Fruit fly (Drosophila melanogaster): ENCODE data around the gene CG7573.

Gene CG7573

DNA sequence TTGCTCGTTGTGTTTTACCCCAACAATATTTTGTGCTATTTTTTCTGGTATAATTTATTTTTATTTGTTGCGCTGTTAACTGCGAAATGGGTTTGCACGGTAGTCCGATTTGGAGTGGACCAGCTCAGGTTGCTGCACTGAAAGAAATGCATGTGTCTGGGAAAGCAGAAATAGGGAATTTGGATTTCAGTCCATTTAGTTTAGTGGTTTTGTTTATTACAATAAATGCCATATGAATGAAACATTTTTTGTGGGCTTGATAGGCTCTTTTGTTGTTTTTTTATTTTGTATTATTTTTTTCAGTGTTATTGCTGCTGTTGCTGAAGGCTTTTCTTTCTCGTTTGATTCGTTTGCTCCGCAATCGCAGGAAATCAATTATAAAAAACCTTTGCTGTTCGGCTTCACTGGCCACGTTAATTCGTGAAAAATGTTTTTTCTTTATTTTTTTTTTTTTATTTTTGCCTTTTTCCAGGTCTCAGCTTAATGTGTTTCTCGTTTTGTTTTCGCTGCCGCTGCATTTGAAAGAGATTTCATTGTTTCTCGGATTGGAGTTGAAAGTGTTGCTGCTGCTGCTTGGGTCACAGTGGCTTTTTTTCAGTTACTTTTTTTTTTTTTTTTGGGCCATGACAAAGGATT lies 14.2 kb downstream of the CG7573 start (continued):
- TF ChIP-seq eve (GFP tag; optimal IDR thresholded peaks at IDR 0.05) (peak in 1 of 2 experiments; percentile 91), Ptx1 (GFP tag; IDR thresholded peaks at IDR 0.05) (peak; percentile 73), grn (GFP tag; optimal IDR thresholded peaks at IDR 0.05) (no peak), CG4854 (GFP tag; optimal IDR thresholded peaks at IDR 0.05) (peak; percentile 71), CG4424 (GFP tag; optimal IDR thresholded peaks at IDR 0.05) (peak; percentile 86), CG7839 (tag; optimal IDR thresholded peaks at IDR 0.05) (peak; percentile 82), CG4404 (GFP tag; IDR thresholded peaks at IDR 0.05) (peak; percentile 75), Rfx (GFP tag; IDR thresholded peaks at IDR 0.05) (peak; percentile 73), cato (GFP tag; optimal IDR thresholded peaks at IDR 0.05; ENCODE audit: borderline replicate concordance) (peak; percentile 27), fu2 (GFP tag; optimal IDR thresholded peaks at IDR 0.05) (peak; percentile 5), CG13775 (GFP tag; optimal IDR thresholded peaks at IDR 0.05) (peak; percentile 65), run (tag; optimal IDR thresholded peaks at IDR 0.05) (peak; percentile 28), tna (GFP tag; IDR thresholded peaks at IDR 0.05; ENCODE audit: partially characterized antibody) (no peak), CG6175 (GFP tag; IDR thresholded peaks at IDR 0.05) (0 out of 3 replicates have a peak, but pooled peaks have one; percentile 53), Hr51 (GFP tag; optimal IDR thresholded peaks at IDR 0.05) (peak; percentile 53 to 77), Hsf (GFP tag; optimal IDR thresholded peaks at IDR 0.05) (peak; percentile 79), dpn (GFP tag; optimal IDR thresholded peaks at IDR 0.05) (peak; percentile 74 to 78), caup (GFP tag; optimal IDR thresholded peaks at IDR 0.05; ENCODE audit: severe bottlenecking) (peak; percentile 46), Oli (tag; optimal IDR thresholded peaks at IDR 0.05) (peak; percentile 84), chn (GFP tag; optimal IDR thresholded peaks at IDR 0.05) (peak; percentile 82), CG7963 (GFP tag; IDR thresholded peaks at IDR 0.05; ENCODE audit: partially characterized antibody) (no peak), NFAT (GFP tag; IDR thresholded peaks at IDR 0.05) (0 out of 2 replicates have a peak, but pooled peaks have one; percentile 23), Hmx (GFP tag; optimal IDR thresholded peaks at IDR 0.05) (peak; percentile 6), CG12744 (GFP tag; optimal IDR thresholded peaks at IDR 0.05) (peak; percentile 64), tx (GFP tag; optimal IDR thresholded peaks at IDR 0.05) (peak; percentile 57), CG12104 (GFP tag; optimal IDR thresholded peaks at IDR 0.05) (peak; percentile 38), vfl (GFP tag; optimal IDR thresholded peaks at IDR 0.05) (no peak), CG12659 (GFP tag; optimal IDR thresholded peaks at IDR 0.05) (peak; percentile 52), CG9932 (GFP tag; IDR thresholded peaks at IDR 0.05) (0 out of 2 replicates have a peak, but pooled peaks have one; percentile 30), CG32767 (GFP tag; IDR thresholded peaks at IDR 0.05) (peak; percentile 73; the same call in 1 of the 2 replicates), Dbx (GFP tag; IDR thresholded peaks at IDR 0.05) (0 out of 3 replicates have a peak, but pooled peaks have one; percentile 17), Dll (GFP tag; IDR thresholded peaks at IDR 0.05; ENCODE audit: partially characterized antibody) (no peak), Scr (GFP tag; IDR thresholded peaks at IDR 0.05; ENCODE audit: partially characterized antibody) (no peak), CG13624 (GFP tag; optimal IDR thresholded peaks at IDR 0.05) (peak; percentile 68), CG13424 (tag; optimal IDR thresholded peaks at IDR 0.05) (peak; percentile 70), zfh2 (GFP tag; optimal IDR thresholded peaks at IDR 0.05) (no peak), CG17385 (GFP tag; optimal IDR thresholded peaks at IDR 0.05) (peak; percentile 55), Antp (GFP tag; optimal IDR thresholded peaks at IDR 0.05) (peak; percentile 34), CG17328 (GFP tag; IDR thresholded peaks at IDR 0.05) (peak; percentile 78), seq (GFP tag; IDR thresholded peaks at IDR 0.05) (peak; percentile 60), zf30C (GFP tag; optimal IDR thresholded peaks at IDR 0.05) (peak; percentile 56), jumu (GFP tag; optimal IDR thresholded peaks at IDR 0.05) (peak; percentile 49), sens (GFP tag) (peak; percentile 97), CG17829 (tag; optimal IDR thresholded peaks at IDR 0.05) (peak; percentile 81), ci (GFP tag; IDR thresholded peaks at IDR 0.05) (peak; percentile 92), z (GFP tag; IDR thresholded peaks at IDR 0.05) (0 out of 3 replicates have a peak, but pooled peaks have one; percentile 16), YL-1 (GFP tag; optimal IDR thresholded peaks at IDR 0.05) (no peak), stc (GFP tag; IDR thresholded peaks at IDR 0.05) (peak; percentile 79), CG10209 (GFP tag; optimal IDR thresholded peaks at IDR 0.05) (peak; percentile 77), Drgx (GFP tag; IDR thresholded peaks at IDR 0.05) (peak; percentile 96)

All from whole organism, embryonic.